Worm (Caenorhabditis elegans): ENCODE data around the gene ZC21.8.

ce11 chrIII:8483853-8484252 lies 35.9 kb downstream of the ZC21.8 start, which contains the start of gene F42H10.3:
- TF ChIP-seq nhr-77 (tag; optimal IDR thresholded peaks at IDR 0.05) (no peak), ama-1 (optimal IDR thresholded peaks at IDR 0.05) (no peak), snpc-4 (tag; optimal IDR thresholded peaks at IDR 0.05) (no peak), ztf-11 (tag; optimal IDR thresholded peaks at IDR 0.05) (no peak), nhr-28 (tag; optimal IDR thresholded peaks at IDR 0.05) (no peak), elt-3 (tag; optimal IDR thresholded peaks at IDR 0.05) (no peak), R02D3.7 (tag; optimal IDR thresholded peaks at IDR 0.05) (no peak)
